Worm (Caenorhabditis elegans) whole organism, L3 larva: ENCODE data around the gene W03B1.5.

Experiments
- R02D3.7 ChIP-seq: fragments of 150-350 bp; optimal IDR thresholded peaks from 2 replicates; lab custom pipeline; 2014; ENCODE audit warnings: missing biosample characterization, missing genetic modification characterization
- aly-2 ChIP-seq: fragments of 150-350 bp; optimal IDR thresholded peaks from 2 replicates; lab custom pipeline; 2014; ENCODE audit warnings: missing biosample characterization, missing genetic modification characterization
- ama-1 ChIP-seq: fragments of 150-350 bp; optimal IDR thresholded peaks from 2 replicates; lab custom pipeline; 2018
- ceh-16 ChIP-seq: sonication (generic microtip); optimal IDR thresholded peaks from 2 replicates; lab custom pipeline; 2017; ENCODE audit warnings: missing biosample characterization, missing genetic modification characterization
- ceh-28 ChIP-seq: fragments of 150-350 bp; optimal IDR thresholded peaks from 2 replicates; lab custom pipeline; 2014; ENCODE audit warnings: missing biosample characterization, missing genetic modification reagents, missing genetic modification characterization
- ceh-82 ChIP-seq: fragments of 150-350 bp; optimal IDR thresholded peaks from 2 replicates; lab custom pipeline; 2014; ENCODE audit warnings: missing biosample characterization, missing genetic modification characterization
- elt-2 ChIP-seq: sonication (generic microtip); optimal IDR thresholded peaks from 2 replicates; lab custom pipeline; 2016; ENCODE audit warnings: missing genetic modification reagents, mild to moderate bottlenecking, missing genetic modification characterization, missing compliant biosample characterization
- elt-3 ChIP-seq, 3 experiments: fragments of 150-350 bp in 1 of 3; sonication (generic microtip) in 2 of 3; optimal IDR thresholded peaks; 2 replicates in 2 of 3; 4 replicates in 1 of 3; lab custom pipeline; 2014 to 2017; ENCODE audit warnings: missing biosample characterization in 3 of 3, missing genetic modification characterization in 3 of 3
- eor-1 ChIP-seq, 2 experiments: fragments of 150-350 bp; optimal IDR thresholded peaks; 2 replicates each; lab custom pipeline; 2014 to 2018; ENCODE audit warnings: missing biosample characterization in 2 of 2, missing genetic modification characterization in 2 of 2
- fkh-10 ChIP-seq: sonication (generic microtip); optimal IDR thresholded peaks from 2 replicates; lab custom pipeline; 2017; ENCODE audit warnings: missing biosample characterization, missing genetic modification reagents, missing genetic modification characterization
- lin-15B ChIP-seq: fragments of 150-350 bp; optimal IDR thresholded peaks from 2 replicates; lab custom pipeline; 2014; ENCODE audit warnings: missing biosample characterization, missing genetic modification characterization
- lin-39 ChIP-seq: fragments of 150-350 bp; optimal IDR thresholded peaks from 2 replicates; lab custom pipeline; 2018; ENCODE audit warnings: missing biosample characterization, missing genetic modification reagents, missing genetic modification characterization
- lsy-12 ChIP-seq: sonication (generic microtip); optimal IDR thresholded peaks from 2 replicates; lab custom pipeline; 2016; ENCODE audit warnings: mild to moderate bottlenecking, missing genetic modification characterization, missing compliant biosample characterization
- mdl-1 ChIP-seq: fragments of 150-350 bp; optimal IDR thresholded peaks from 2 replicates; lab custom pipeline; 2014; ENCODE audit warnings: missing biosample characterization, missing genetic modification characterization
- nfya-1 ChIP-seq: sonication (generic microtip); optimal IDR thresholded peaks from 2 replicates; lab custom pipeline; 2017; ENCODE audit warnings: missing genetic modification characterization, mild to moderate bottlenecking, missing compliant biosample characterization, antibody characterized with exemption, moderate library complexity; ENCODE audit not compliant: insufficient read depth
- nhr-11 ChIP-seq: fragments of 150-350 bp; optimal IDR thresholded peaks from 2 replicates; lab custom pipeline; 2014; ENCODE audit warnings: missing biosample characterization, missing genetic modification characterization
- nhr-12 ChIP-seq: fragments of 150-350 bp; optimal IDR thresholded peaks from 2 replicates; lab custom pipeline; 2014; ENCODE audit warnings: missing biosample characterization, missing genetic modification characterization
- nhr-23 ChIP-seq: fragments of 150-350 bp; optimal IDR thresholded peaks from 2 replicates; lab custom pipeline; 2014; ENCODE audit warnings: missing biosample characterization, missing genetic modification reagents, missing genetic modification characterization
- nhr-237 ChIP-seq: fragments of 150-350 bp; optimal IDR thresholded peaks from 2 replicates; lab custom pipeline; 2014; ENCODE audit warnings: missing biosample characterization, missing genetic modification characterization
- nhr-25 ChIP-seq: sonication (generic microtip); optimal IDR thresholded peaks from 2 replicates; lab custom pipeline; 2017; ENCODE audit warnings: missing biosample characterization, missing genetic modification characterization
- nhr-43 ChIP-seq: sonication (generic microtip); optimal IDR thresholded peaks from 2 replicates; lab custom pipeline; 2016; ENCODE audit warnings: mild to moderate bottlenecking, missing genetic modification characterization, missing compliant biosample characterization; ENCODE audit not compliant: poor library complexity, severe bottlenecking
- nhr-67 ChIP-seq: fragments of 150-350 bp; optimal IDR thresholded peaks from 2 replicates; lab custom pipeline; 2014; ENCODE audit warnings: missing biosample characterization, missing genetic modification characterization
- nhr-76 ChIP-seq: fragments of 150-350 bp; sonication (generic microtip); optimal IDR thresholded peaks from 5 replicates; lab custom pipeline; 2014; ENCODE audit warnings: missing biosample characterization, missing genetic modification characterization
- pha-4 ChIP-seq: fragments of 150-350 bp; optimal IDR thresholded peaks from 2 replicates; lab custom pipeline; 2014; ENCODE audit warnings: missing biosample characterization, missing genetic modification reagents, missing genetic modification characterization
- pqm-1 ChIP-seq: fragments of 150-350 bp; optimal IDR thresholded peaks from 2 replicates; lab custom pipeline; 2017; ENCODE audit warnings: missing biosample characterization, missing genetic modification characterization, inconsistent platforms
- sea-2 ChIP-seq: fragments of 150-350 bp; sonication (generic microtip); optimal IDR thresholded peaks from 4 replicates; lab custom pipeline; 2014; ENCODE audit warnings: missing biosample characterization, missing genetic modification reagents, missing genetic modification characterization
- snpc-4 ChIP-seq: fragments of 150-350 bp; optimal IDR thresholded peaks from 2 replicates; lab custom pipeline; 2014; ENCODE audit warnings: missing biosample characterization, missing genetic modification characterization
- tbx-2 ChIP-seq: sonication (generic microtip); optimal IDR thresholded peaks from 2 replicates; lab custom pipeline; 2016; ENCODE audit warnings: mild to moderate bottlenecking, missing genetic modification characterization, missing compliant biosample characterization
- unc-39 ChIP-seq: sonication (generic microtip); optimal IDR thresholded peaks from 4 replicates; lab custom pipeline; 2017; ENCODE audit warnings: missing biosample characterization, missing genetic modification characterization

Gene W03B1.5

DNA sequence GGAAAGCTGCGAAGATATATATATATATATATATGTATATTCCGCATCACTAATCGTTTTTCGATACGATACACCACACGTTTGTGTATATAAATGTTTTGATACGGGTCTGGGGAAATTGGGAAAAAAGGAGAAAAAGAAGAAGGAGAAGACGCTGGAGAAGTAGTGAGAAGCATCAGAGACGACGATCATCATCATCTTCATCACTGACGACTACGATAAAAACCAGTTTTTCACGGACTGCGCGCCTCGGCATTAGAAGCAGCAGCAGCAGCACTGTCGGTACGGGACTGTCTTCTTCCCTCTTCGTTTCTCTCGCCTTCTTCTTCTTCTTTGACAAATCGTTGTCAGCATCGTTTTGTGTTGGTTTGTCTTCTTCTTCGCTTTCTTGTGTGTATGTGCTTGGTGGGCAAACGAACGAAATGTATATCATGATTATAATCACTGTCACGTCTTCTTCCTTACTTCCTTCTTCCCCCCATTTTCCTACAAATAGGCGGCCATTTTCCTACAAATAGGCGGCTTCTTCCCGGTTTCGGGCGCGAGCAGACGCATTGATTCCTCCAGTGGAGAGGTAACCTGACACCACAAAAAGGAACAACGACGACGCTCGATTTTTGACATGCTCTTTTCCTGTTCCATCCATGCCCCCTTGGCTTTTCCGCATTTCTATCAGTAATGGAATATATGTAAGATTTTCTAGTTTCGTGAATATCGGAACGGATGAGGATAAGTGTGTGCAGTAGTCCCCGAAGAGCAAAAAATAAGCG, 48.0 kb downstream of the W03B1.5 start:
- TF ChIP-seq eor-1 (tag; optimal IDR thresholded peaks at IDR 0.05; lab: Kevin White, UChicago) (no peak), lin-15B (no peak), nhr-23 (tag; lab: Kevin White, UChicago) (peak; percentile 53), pqm-1 (tag; lab: Kevin White, UChicago) (no peak), elt-2 (tag; lab: Kevin White, UChicago) (no peak), nhr-76 (no peak), nhr-67 (no peak), ama-1 (lab: Kevin White, UChicago) (no peak), ceh-82 (tag; lab: Kevin White, UChicago) (no peak), snpc-4 (no peak), nhr-43 (tag; lab: Kevin White, UChicago) (peak; percentile 68), nhr-25 (tag; lab: Kevin White, UChicago) (peak; percentile 89), nhr-237 (tag; lab: Kevin White, UChicago) (no peak), sea-2 (no peak)

DNA sequence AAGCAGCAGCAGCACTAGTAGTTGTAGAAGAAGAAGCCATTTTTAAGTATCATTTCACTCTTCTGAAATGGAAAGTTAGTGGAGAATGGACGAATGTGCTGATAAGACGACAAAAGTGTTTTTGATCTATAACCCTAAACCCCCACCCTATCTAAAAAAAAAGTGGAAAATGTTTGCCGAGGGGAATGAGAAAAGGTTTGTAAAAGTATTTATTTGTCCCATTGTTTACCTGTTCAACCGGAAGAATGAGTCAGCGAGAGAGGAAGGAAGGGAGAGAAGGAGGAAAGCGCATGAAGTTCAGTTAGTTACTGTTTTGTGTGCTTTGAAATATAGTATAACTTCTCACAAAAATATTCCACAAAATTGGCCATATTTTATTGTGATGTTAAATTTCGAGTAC, 48.9 kb downstream of the W03B1.5 start:
- peak; percentile 65 for TF ChIP-seq elt-2 (tag; lab: Kevin White, UChicago)
- peak; percentile 91 for TF ChIP-seq pha-4 (tag; lab: Kevin White, UChicago)
- peak; percentile 43 for TF ChIP-seq pqm-1 (tag; lab: Kevin White, UChicago)
- TF ChIP-seq unc-39 (tag; lab: Kevin White, UChicago): no peak

- TF ChIP-seq nfya-1 (tag; lab: Kevin White, UChicago) (peak; percentile 94), nhr-23 (tag; lab: Kevin White, UChicago) (no peak)
These were observed 49.3 kb downstream of the W03B1.5 start for ce11 chrIV:4397586-4397985.

- TF ChIP-seq nhr-25 (tag; lab: Kevin White, UChicago) (peak; percentile 73), ceh-28 (tag; lab: Kevin White, UChicago) (no peak), nfya-1 (tag; lab: Kevin White, UChicago) (no peak), mdl-1 (tag; lab: Kevin White, UChicago) (no peak), nhr-43 (tag; lab: Kevin White, UChicago) (peak; percentile 48), tbx-2 (tag; lab: Kevin White, UChicago) (peak; percentile 6), nhr-11 (tag; lab: Kevin White, UChicago) (no peak), nhr-12 (tag; lab: Kevin White, UChicago) (no peak), lsy-12 (tag; lab: Kevin White, UChicago) (peak; percentile 1), aly-2 (tag; lab: Kevin White, UChicago) (no peak), pha-4 (tag; lab: Kevin White, UChicago) (peak; percentile 22), ceh-16 (tag; lab: Kevin White, UChicago) (no peak), lin-39 (tag; lab: Kevin White, UChicago) (no peak), snpc-4 (peak; percentile 27), R02D3.7 (tag; lab: Kevin White, UChicago) (peak; percentile 17), ama-1 (lab: Kevin White, UChicago) (peak; percentile 49), elt-3 (tag; optimal IDR thresholded peaks at IDR 0.05; lab: Kevin White, UChicago) (peak in 1 of 3 experiments; percentile 47)
These were observed 50.2 kb downstream of the W03B1.5 start for ce11 chrIV:4398420-4398819.

DNA sequence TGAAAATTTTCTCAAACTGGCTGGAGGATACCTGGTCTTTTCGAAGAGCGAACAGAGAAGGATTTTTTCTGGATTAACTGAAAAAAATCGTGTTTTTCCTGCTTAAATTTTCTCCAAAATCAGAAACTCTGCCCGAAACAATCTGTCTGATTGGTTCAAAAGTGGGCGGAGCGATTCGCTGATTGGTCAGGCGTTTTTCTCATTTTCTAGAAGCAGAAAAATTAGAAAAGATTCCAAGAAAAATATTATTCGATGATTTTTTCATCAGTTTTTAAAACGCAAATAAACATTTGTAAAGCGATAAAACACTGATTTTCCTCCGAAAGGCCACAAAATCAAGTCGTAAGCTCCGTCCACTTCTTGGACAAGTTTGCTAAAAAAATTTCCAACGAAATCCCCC, 50.6 kb downstream of the W03B1.5 start:
- TF ChIP-seq ama-1 (lab: Kevin White, UChicago) (no peak), nfya-1 (tag; lab: Kevin White, UChicago) (peak; percentile 60), sea-2 (no peak), ceh-28 (tag; lab: Kevin White, UChicago) (no peak)
- TF ChIP-seq, all 47 proteins: peak for 1

DNA sequence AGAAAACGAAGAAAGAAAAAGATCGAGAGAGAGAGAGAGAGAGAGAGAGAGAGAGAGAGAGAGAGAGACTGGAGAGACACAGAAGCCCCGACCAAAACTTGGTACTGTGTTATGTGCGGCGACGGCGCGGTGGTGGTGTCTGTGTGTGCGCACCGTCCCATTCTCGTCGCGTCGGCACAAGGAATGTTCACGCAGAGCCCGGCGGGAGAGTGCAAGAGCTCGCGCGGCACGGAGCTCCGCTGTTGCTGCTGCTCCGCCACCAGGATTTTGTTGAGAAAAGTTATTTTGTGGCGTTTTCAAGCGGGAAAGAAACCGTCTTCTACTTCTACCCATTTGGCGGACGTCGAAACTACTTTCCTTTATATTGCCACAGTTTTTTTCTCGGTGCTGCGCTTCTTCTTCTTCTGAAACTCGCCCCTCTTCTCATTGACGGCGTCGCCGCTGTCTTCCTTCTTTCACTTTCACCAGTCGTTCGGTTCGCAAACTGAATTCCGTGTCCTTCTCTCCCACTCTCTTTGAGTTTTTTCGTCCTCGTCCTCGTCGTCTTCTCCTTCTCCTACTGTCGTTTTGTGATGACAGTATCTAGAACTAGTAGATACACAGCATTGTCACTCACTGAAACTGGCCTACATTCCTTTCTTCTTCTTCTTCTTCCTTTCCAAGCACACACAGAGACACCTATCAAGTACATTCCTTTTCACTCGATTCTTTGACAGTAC, 51.3 kb downstream of the W03B1.5 start:
- TF ChIP-seq fkh-10 (GFP tag; lab: Kevin White, UChicago): no peak
- peak; percentile 63 for TF ChIP-seq pha-4 (tag; lab: Kevin White, UChicago)
- TF ChIP-seq lsy-12 (tag; lab: Kevin White, UChicago): no peak
- peak; percentile 77 for TF ChIP-seq nhr-25 (tag; lab: Kevin White, UChicago)
- TF ChIP-seq eor-1 (tag; optimal IDR thresholded peaks at IDR 0.05; lab: Kevin White, UChicago): no peak
- TF ChIP-seq nhr-23 (tag; lab: Kevin White, UChicago): peak; percentile 12
- peak; percentile 4 for TF ChIP-seq ama-1 (lab: Kevin White, UChicago)
- TF ChIP-seq pqm-1 (tag; lab: Kevin White, UChicago): no peak
- TF ChIP-seq unc-39 (tag; lab: Kevin White, UChicago): no peak
